Worm (Caenorhabditis elegans) whole organism, young adult: ENCODE data around the gene Y12A6A.1.

ENCODE experiments used
- F37B4.10 ChIP-seq: fragments of 200-800 bp; sonication (Bioruptor generic); IDR thresholded peaks from 2 replicates; pipeline ENCODE4 v1.3.6; 2022; ENCODE audit warnings: missing genetic modification characterization, missing compliant biosample characterization
- F57A8.1 ChIP-seq: fragments of 200-800 bp; sonication (Bioruptor generic); optimal IDR thresholded peaks from 2 replicates; lab custom pipeline; 2018; ENCODE audit warnings: mild to moderate bottlenecking, missing genetic modification characterization, moderate library complexity, missing compliant biosample characterization
- T07F8.4 ChIP-seq: sonication (generic microtip); optimal IDR thresholded peaks from 2 replicates; lab custom pipeline; 2016; ENCODE audit warnings: mild to moderate bottlenecking, missing genetic modification characterization, moderate library complexity, missing compliant biosample characterization
- attf-3 ChIP-seq: fragments of 200-800 bp; sonication (Bioruptor generic); conservative IDR thresholded peaks from 2 replicates; pipeline ENCODE4 v1.3.6; 2022; ENCODE audit warnings: missing genetic modification reagents, missing genetic modification characterization, missing compliant biosample characterization
- attf-6 ChIP-seq: fragments of 200-800 bp; sonication (Bioruptor generic); IDR thresholded peaks from 2 replicates; pipeline ENCODE4 v1.3.6; 2022; ENCODE audit warnings: missing genetic modification reagents, missing genetic modification characterization, missing compliant biosample characterization
- dpff-1 ChIP-seq: sonication (generic microtip); optimal IDR thresholded peaks from 2 replicates; lab custom pipeline; 2017; ENCODE audit warnings: mild to moderate bottlenecking, missing genetic modification characterization, missing compliant biosample characterization
- lsl-1 ChIP-seq: fragments of 200-800 bp; sonication (Bioruptor generic); optimal IDR thresholded peaks from 2 replicates; lab custom pipeline; 2018; ENCODE audit warnings: mild to moderate bottlenecking, missing genetic modification characterization, moderate library complexity, missing compliant biosample characterization
- lsy-27 ChIP-seq: sonication (generic microtip); optimal IDR thresholded peaks from 2 replicates; lab custom pipeline; 2017; ENCODE audit warnings: missing genetic modification characterization, mild to moderate bottlenecking, missing compliant biosample characterization, antibody characterized with exemption, missing genotype, borderline replicate concordance; ENCODE audit not compliant: insufficient read depth
- madf-8 ChIP-seq: fragments of 200-800 bp; sonication (Bioruptor generic); conservative IDR thresholded peaks from 2 replicates; pipeline ENCODE4 v1.3.6; 2022; ENCODE audit warnings: missing genetic modification reagents, missing genetic modification characterization, missing compliant biosample characterization
- mes-4 ChIP-seq: sonication (generic microtip); optimal IDR thresholded peaks from 2 replicates; lab custom pipeline; 2016; ENCODE audit warnings: missing genotype, missing genetic modification characterization, missing compliant biosample characterization
- pha-4 ChIP-seq: fragments of 150-350 bp; sonication (generic microtip); optimal IDR thresholded peaks from 2 replicates; lab custom pipeline; 2014; ENCODE audit warnings: missing biosample characterization, missing genetic modification reagents, missing genetic modification characterization
- sdz-38 ChIP-seq: sonication (generic microtip); optimal IDR thresholded peaks from 2 replicates; lab custom pipeline; 2016; ENCODE audit warnings: missing genotype, missing genetic modification characterization, missing compliant biosample characterization
- snpc-4 ChIP-seq, 5 experiments: fragments of 150-350 bp in 1 of 5; sonication (generic microtip) in 4 of 5; optimal IDR thresholded peaks; 2 replicates each; lab custom pipeline; 2014 to 2018; ENCODE audit warnings: missing genetic modification characterization in 5 of 5, missing biosample characterization in 3 of 5, antibody characterized with exemption in 2 of 5, mild to moderate bottlenecking in 2 of 5, missing compliant biosample characterization in 2 of 5, missing genotype in 2 of 5, moderate library complexity in 2 of 5, missing genetic modification reagents in 1 of 5
- unc-62 ChIP-seq: fragments of 150-350 bp; optimal IDR thresholded peaks from 2 replicates; lab custom pipeline; 2014; ENCODE audit warnings: missing biosample characterization, missing genetic modification reagents, missing genetic modification characterization

ce11 chrX:13631122-13631672, 9.7 kb upstream of the Y12A6A.1 start, which contains the start of gene nlg-1:
- TF ChIP-seq lsy-27 = no peak
- TF ChIP-seq sdz-38 (tag; lab: Kevin White, UChicago) = no peak
- no peak for TF ChIP-seq snpc-4 (GFP tag; optimal IDR thresholded peaks at IDR 0.05; lab: Kevin White, UChicago)
- TF ChIP-seq snpc-4 (tag; optimal IDR thresholded peaks at IDR 0.05; lab: Kevin White, UChicago) = no peak
- TF ChIP-seq madf-8 (GFP tag; lab: Robert Waterston, UW) = no peak
- no peak for TF ChIP-seq lsl-1 (GFP tag; lab: Kevin White, UChicago)
- no peak for TF ChIP-seq F57A8.1 (GFP tag; lab: Kevin White, UChicago)
- TF ChIP-seq F37B4.10 (GFP tag; lab: Robert Waterston, UW) = no peak
- no peak for TF ChIP-seq mes-4 (tag; lab: Kevin White, UChicago)
- no peak for TF ChIP-seq pha-4 (tag; lab: Kevin White, UChicago)
- TF ChIP-seq attf-6 (GFP tag; lab: Robert Waterston, UW) = no peak
- no peak for TF ChIP-seq T07F8.4 (tag; lab: Kevin White, UChicago)
- no peak for TF ChIP-seq dpff-1 (tag; lab: Kevin White, UChicago)
- no peak for TF ChIP-seq attf-3 (GFP tag; lab: Robert Waterston, UW)
- no peak for TF ChIP-seq unc-62 (GFP tag; lab: Kevin White, UChicago)
